Worm (Caenorhabditis elegans): ENCODE measurements around the gene Y37E11AM.2.

DNA sequence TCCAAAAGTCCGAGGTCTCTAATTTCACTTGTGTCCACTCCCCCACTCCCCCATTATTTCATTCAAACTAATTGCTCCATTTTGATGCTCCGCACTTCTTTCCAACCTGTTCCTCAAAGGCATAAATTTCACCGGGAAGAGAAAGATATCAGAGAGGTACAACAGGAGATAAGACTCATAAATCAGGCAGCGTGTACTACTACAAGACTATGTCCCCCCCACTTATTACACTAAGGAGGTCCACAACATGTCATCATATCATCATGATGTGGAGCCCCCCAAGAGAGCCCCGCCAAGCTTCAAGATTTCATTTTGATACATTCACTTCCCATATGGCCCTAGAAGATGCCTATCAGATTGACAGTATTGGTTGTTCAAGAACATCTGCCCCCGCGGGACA, 40.2 kb upstream of the Y37E11AM.2 start:
- TF ChIP-seq dao-5 (tag; optimal IDR thresholded peaks at IDR 0.05), result no peak
- no peak for TF ChIP-seq him-1 (tag; optimal IDR thresholded peaks at IDR 0.05)

All from whole organism, L4/young adult.